Worm (Caenorhabditis elegans) whole organism, L3 larva: Measurements from ENCODE around the gene ZK177.11.

ENCODE experiments used
- ZK546.5 ChIP-seq: sonication (generic microtip); optimal IDR thresholded peaks from 2 replicates; lab custom pipeline; 2017; ENCODE audit warnings: missing biosample characterization, missing genetic modification characterization
- aly-2 ChIP-seq: fragments of 150-350 bp; optimal IDR thresholded peaks from 2 replicates; lab custom pipeline; 2014; ENCODE audit warnings: missing biosample characterization, missing genetic modification characterization
- ama-1 ChIP-seq: fragments of 150-350 bp; optimal IDR thresholded peaks from 2 replicates; lab custom pipeline; 2018
- ceh-16 ChIP-seq: sonication (generic microtip); optimal IDR thresholded peaks from 2 replicates; lab custom pipeline; 2017; ENCODE audit warnings: missing biosample characterization, missing genetic modification characterization
- ceh-82 ChIP-seq: fragments of 150-350 bp; optimal IDR thresholded peaks from 2 replicates; lab custom pipeline; 2014; ENCODE audit warnings: missing biosample characterization, missing genetic modification characterization
- ceh-9 ChIP-seq: sonication (generic microtip); optimal IDR thresholded peaks from 2 replicates; lab custom pipeline; 2018; ENCODE audit warnings: missing biosample characterization, missing genetic modification characterization
- daf-12 ChIP-seq: fragments of 150-350 bp; optimal IDR thresholded peaks from 2 replicates; lab custom pipeline; 2014; ENCODE audit warnings: missing biosample characterization, missing genetic modification reagents, missing genetic modification characterization
- egl-27 ChIP-seq: sonication (generic microtip); optimal IDR thresholded peaks from 4 replicates; lab custom pipeline; 2017; ENCODE audit warnings: missing biosample characterization, missing genetic modification reagents, missing genetic modification characterization
- elt-1 ChIP-seq: fragments of 150-350 bp; optimal IDR thresholded peaks from 2 replicates; lab custom pipeline; 2014; ENCODE audit warnings: missing biosample characterization, missing genetic modification characterization
- elt-2 ChIP-seq: sonication (generic microtip); optimal IDR thresholded peaks from 2 replicates; lab custom pipeline; 2016; ENCODE audit warnings: missing genetic modification reagents, mild to moderate bottlenecking, missing genetic modification characterization, missing compliant biosample characterization
- fkh-10 ChIP-seq: sonication (generic microtip); optimal IDR thresholded peaks from 2 replicates; lab custom pipeline; 2017; ENCODE audit warnings: missing biosample characterization, missing genetic modification reagents, missing genetic modification characterization
- fkh-2 ChIP-seq: fragments of 150-350 bp; optimal IDR thresholded peaks from 2 replicates; lab custom pipeline; 2014; ENCODE audit warnings: missing biosample characterization, missing genetic modification reagents, missing genetic modification characterization
- hmg-11 ChIP-seq: sonication (generic microtip); optimal IDR thresholded peaks from 2 replicates; lab custom pipeline; 2016; ENCODE audit warnings: missing genetic modification characterization, missing compliant biosample characterization
- jun-1 ChIP-seq: fragments of 150-350 bp; optimal IDR thresholded peaks from 2 replicates; lab custom pipeline; 2014; ENCODE audit warnings: missing biosample characterization, missing genetic modification reagents, missing genetic modification characterization
- lin-15B ChIP-seq: fragments of 150-350 bp; optimal IDR thresholded peaks from 2 replicates; lab custom pipeline; 2014; ENCODE audit warnings: missing biosample characterization, missing genetic modification characterization
- mdl-1 ChIP-seq: fragments of 150-350 bp; optimal IDR thresholded peaks from 2 replicates; lab custom pipeline; 2014; ENCODE audit warnings: missing biosample characterization, missing genetic modification characterization
- mml-1 ChIP-seq: fragments of 150-350 bp; sonication (generic microtip); optimal IDR thresholded peaks from 3 replicates; lab custom pipeline; 2014; ENCODE audit warnings: missing biosample characterization, missing genetic modification characterization
- nhr-11 ChIP-seq: fragments of 150-350 bp; optimal IDR thresholded peaks from 2 replicates; lab custom pipeline; 2014; ENCODE audit warnings: missing biosample characterization, missing genetic modification characterization
- nhr-12 ChIP-seq: fragments of 150-350 bp; optimal IDR thresholded peaks from 2 replicates; lab custom pipeline; 2014; ENCODE audit warnings: missing biosample characterization, missing genetic modification characterization
- nhr-237 ChIP-seq: fragments of 150-350 bp; optimal IDR thresholded peaks from 2 replicates; lab custom pipeline; 2014; ENCODE audit warnings: missing biosample characterization, missing genetic modification characterization
- nhr-25 ChIP-seq: sonication (generic microtip); optimal IDR thresholded peaks from 2 replicates; lab custom pipeline; 2017; ENCODE audit warnings: missing biosample characterization, missing genetic modification characterization
- nhr-28 ChIP-seq: fragments of 150-350 bp; optimal IDR thresholded peaks from 2 replicates; lab custom pipeline; 2014; ENCODE audit warnings: missing biosample characterization, missing genetic modification characterization
- nhr-43 ChIP-seq: sonication (generic microtip); optimal IDR thresholded peaks from 2 replicates; lab custom pipeline; 2016; ENCODE audit warnings: mild to moderate bottlenecking, missing genetic modification characterization, missing compliant biosample characterization; ENCODE audit not compliant: poor library complexity, severe bottlenecking
- nhr-67 ChIP-seq: fragments of 150-350 bp; optimal IDR thresholded peaks from 2 replicates; lab custom pipeline; 2014; ENCODE audit warnings: missing biosample characterization, missing genetic modification characterization
- nhr-77 ChIP-seq: fragments of 150-350 bp; optimal IDR thresholded peaks from 2 replicates; lab custom pipeline; 2014; ENCODE audit warnings: missing biosample characterization, missing genetic modification characterization
- pha-4 ChIP-seq: fragments of 150-350 bp; optimal IDR thresholded peaks from 2 replicates; lab custom pipeline; 2014; ENCODE audit warnings: missing biosample characterization, missing genetic modification reagents, missing genetic modification characterization
- pqm-1 ChIP-seq: fragments of 150-350 bp; optimal IDR thresholded peaks from 2 replicates; lab custom pipeline; 2017; ENCODE audit warnings: missing biosample characterization, missing genetic modification characterization, inconsistent platforms
- sea-2 ChIP-seq: fragments of 150-350 bp; sonication (generic microtip); optimal IDR thresholded peaks from 4 replicates; lab custom pipeline; 2014; ENCODE audit warnings: missing biosample characterization, missing genetic modification reagents, missing genetic modification characterization
- skn-1 ChIP-seq: fragments of 150-350 bp; optimal IDR thresholded peaks from 2 replicates; lab custom pipeline; 2014; ENCODE audit warnings: missing biosample characterization, missing genetic modification characterization
- snpc-4 ChIP-seq: fragments of 150-350 bp; optimal IDR thresholded peaks from 2 replicates; lab custom pipeline; 2014; ENCODE audit warnings: missing biosample characterization, missing genetic modification characterization
- unc-39 ChIP-seq: sonication (generic microtip); optimal IDR thresholded peaks from 4 replicates; lab custom pipeline; 2017; ENCODE audit warnings: missing biosample characterization, missing genetic modification characterization
- unc-62 ChIP-seq: fragments of 150-350 bp; sonication (generic microtip); optimal IDR thresholded peaks from 4 replicates; lab custom pipeline; 2014; ENCODE audit warnings: missing biosample characterization, missing genetic modification reagents, missing genetic modification characterization
- zag-1 ChIP-seq: fragments of 150-350 bp; optimal IDR thresholded peaks from 2 replicates; lab custom pipeline; 2014; ENCODE audit warnings: missing biosample characterization, missing genetic modification characterization
- ztf-11 ChIP-seq: fragments of 150-350 bp; optimal IDR thresholded peaks from 2 replicates; lab custom pipeline; 2014; ENCODE audit warnings: missing biosample characterization, missing genetic modification characterization
- ztf-4 ChIP-seq: fragments of 150-350 bp; optimal IDR thresholded peaks from 2 replicates; lab custom pipeline; 2014; ENCODE audit warnings: missing biosample characterization, missing genetic modification characterization

The ZK177.11 gene

ce11 chrII:5514846-5515245 is 7.9 kb upstream of the ZK177.11 start, which contains the start of gene sahd-1:
Gene sahd-1, minus strand, starts transcription at chrII:5514945.
- TF ChIP-seq egl-27 (tag; lab: Kevin White, UChicago) (no peak), elt-2 (tag; lab: Kevin White, UChicago) (peak; percentile 64), pqm-1 (peak; percentile 38)
- TF ChIP-seq, all 47 proteins: peak for 2

ce11 chrII:5515542-5515941 is 7.2 kb upstream of the ZK177.11 start, which contains the start of gene ZK177.3:
Gene ZK177.3, plus strand, starts transcription at chrII:5515842.
- TF ChIP-seq ama-1 (lab: Kevin White, UChicago) (no peak), unc-39 (no peak), nhr-77 (tag; lab: Kevin White, UChicago) (no peak), nhr-12 (no peak), elt-2 (tag; lab: Kevin White, UChicago) (peak; percentile 65), ZK546.5 (tag; lab: Kevin White, UChicago) (no peak), pqm-1 (no peak)
- TF ChIP-seq, all 47 proteins: peak for 1

ce11 chrII:5517643-5518042 is 5.1 kb upstream of the ZK177.11 start, which contains the start of gene ZK177.9:
Gene ZK177.9, minus strand, starts transcription at chrII:5517743.
- TF ChIP-seq ceh-16 (tag; lab: Kevin White, UChicago), result no peak
- no peak for TF ChIP-seq mdl-1 (tag; lab: Kevin White, UChicago)
- TF ChIP-seq sea-2 (GFP tag; lab: Kevin White, UChicago), result no peak
- no peak for TF ChIP-seq elt-2 (tag; lab: Kevin White, UChicago)
- TF ChIP-seq ceh-9 (tag; lab: Kevin White, UChicago), result no peak
- no peak for TF ChIP-seq pqm-1
- TF ChIP-seq ZK546.5 (tag; lab: Kevin White, UChicago), result no peak
- TF ChIP-seq nhr-43 (tag; lab: Kevin White, UChicago), result no peak
- no peak for TF ChIP-seq jun-1 (tag; lab: Kevin White, UChicago)
- TF ChIP-seq mml-1 (tag; lab: Kevin White, UChicago), result no peak
- TF ChIP-seq lin-15B, result no peak
- TF ChIP-seq ztf-4 (tag; lab: Kevin White, UChicago), result no peak
- no peak for TF ChIP-seq elt-1 (tag; lab: Kevin White, UChicago)
- TF ChIP-seq fkh-10 (GFP tag; lab: Kevin White, UChicago), result no peak

DNA sequence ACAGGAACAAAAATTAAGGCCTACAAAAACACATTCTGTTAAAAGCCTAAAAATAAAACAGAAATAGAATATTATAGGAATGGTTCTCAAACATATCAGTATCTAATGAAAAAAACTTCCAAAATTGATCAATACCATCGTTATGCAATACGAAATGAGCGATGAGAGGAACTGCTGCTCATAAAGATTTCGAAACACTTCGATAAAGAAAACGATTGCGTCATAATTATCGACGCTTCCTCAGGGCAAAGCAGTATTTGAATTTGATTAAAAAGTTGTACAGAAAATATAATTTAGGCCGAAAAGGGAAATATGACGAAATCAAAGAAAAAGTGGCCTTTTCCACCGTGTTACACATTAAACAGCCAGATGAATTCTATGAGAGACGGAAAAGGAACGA is 4.7 kb upstream of the ZK177.11 start:
- TF ChIP-seq jun-1 (tag; lab: Kevin White, UChicago) (no peak), ztf-11 (tag; lab: Kevin White, UChicago) (no peak), unc-39 (no peak), nhr-28 (tag; lab: Kevin White, UChicago) (no peak), ceh-9 (tag; lab: Kevin White, UChicago) (no peak), sea-2 (GFP tag; lab: Kevin White, UChicago) (no peak), zag-1 (no peak), pha-4 (tag; lab: Kevin White, UChicago) (no peak), elt-2 (tag; lab: Kevin White, UChicago) (no peak), skn-1 (tag; lab: Kevin White, UChicago) (no peak), daf-12 (no peak), ceh-82 (tag; lab: Kevin White, UChicago) (no peak), nhr-77 (tag; lab: Kevin White, UChicago) (no peak), nhr-237 (tag; lab: Kevin White, UChicago) (no peak), hmg-11 (tag; lab: Kevin White, UChicago) (no peak), ztf-4 (tag; lab: Kevin White, UChicago) (no peak)

DNA sequence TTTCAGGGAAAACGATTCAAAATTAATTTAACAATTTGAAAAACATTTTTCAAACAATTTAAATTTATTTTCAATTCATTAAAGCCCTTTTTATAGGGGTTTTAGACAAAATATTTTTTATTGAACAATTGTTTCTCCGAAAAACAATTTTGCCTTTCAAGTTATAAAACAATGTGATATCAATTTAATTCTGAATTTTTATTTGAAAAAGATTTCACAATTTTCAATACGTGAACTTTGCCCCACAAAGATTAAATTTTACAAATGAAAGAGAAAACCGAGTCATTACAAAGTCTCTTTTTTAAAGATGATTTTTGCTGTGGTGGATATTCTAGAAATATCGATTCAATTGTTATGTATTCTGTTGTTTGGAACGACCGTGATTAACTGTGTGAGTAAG is 3.8 kb upstream of the ZK177.11 start, which contains the start of gene ZK177.2:
ZK177.2 (plus strand) TSS at position 301 of the 400 bp plus-strand sequence.
- TF ChIP-seq mml-1 (tag; lab: Kevin White, UChicago) (no peak), ceh-82 (tag; lab: Kevin White, UChicago) (no peak), mdl-1 (tag; lab: Kevin White, UChicago) (no peak), ceh-16 (tag; lab: Kevin White, UChicago) (no peak), hmg-11 (tag; lab: Kevin White, UChicago) (no peak), zag-1 (no peak), nhr-77 (tag; lab: Kevin White, UChicago) (no peak)

ce11 chrII:5521411-5521810 is 1.3 kb upstream of the ZK177.11 start, which contains the start of gene ZK177.12:
Gene ZK177.12, plus strand, starts transcription at chrII:5521711.
- TF ChIP-seq nhr-28 (tag; lab: Kevin White, UChicago) (no peak), snpc-4 (tag; lab: Kevin White, UChicago) (no peak), nhr-77 (tag; lab: Kevin White, UChicago) (no peak), fkh-2 (no peak), unc-62 (no peak), nhr-67 (tag; lab: Kevin White, UChicago) (no peak), nhr-12 (no peak), fkh-10 (GFP tag; lab: Kevin White, UChicago) (no peak), sea-2 (GFP tag; lab: Kevin White, UChicago) (no peak), elt-2 (tag; lab: Kevin White, UChicago) (no peak), nhr-11 (tag; lab: Kevin White, UChicago) (no peak), aly-2 (tag; lab: Kevin White, UChicago) (no peak), ceh-9 (tag; lab: Kevin White, UChicago) (no peak), nhr-25 (tag; lab: Kevin White, UChicago) (no peak)
